Worm (Caenorhabditis elegans): ENCODE measurements around the gene spds-1.

Gene spds-1

ce11 chrII:12776379-12776778 is 30.3 kb upstream of the spds-1 start, which contains the start of gene Y46G5A.34:
Gene Y46G5A.34, plus strand, starts transcription at chrII:12776679.
- TF ChIP-seq tra-4 (tag; optimal IDR thresholded peaks at IDR 0.05) (no peak), flt-1 (GFP tag; IDR thresholded peaks at IDR 0.05) (no peak), F13C5.2 (tag; optimal IDR thresholded peaks at IDR 0.05) (no peak), ets-7 (tag; optimal IDR thresholded peaks at IDR 0.05) (no peak), hmg-4 (GFP tag; optimal IDR thresholded peaks at IDR 0.05) (no peak), B0310.2 (tag; optimal IDR thresholded peaks at IDR 0.05) (no peak), pes-1 (GFP tag; IDR thresholded peaks at IDR 0.05) (no peak), tbx-37 (GFP tag; conservative IDR thresholded peaks at IDR 0.05) (no peak), ama-1 (optimal IDR thresholded peaks at IDR 0.05) (no peak), hmbx-1 (tag; optimal IDR thresholded peaks at IDR 0.05) (no peak), sea-1 (GFP tag; conservative IDR thresholded peaks at IDR 0.05) (no peak), ceh-13 (GFP tag; optimal IDR thresholded peaks at IDR 0.05) (no peak), tbx-11 (GFP tag; IDR thresholded peaks at IDR 0.05) (no peak), ceh-36 (tag; optimal IDR thresholded peaks at IDR 0.05) (no peak)

ce11 chrII:12778374-12778773 is 28.3 kb upstream of the spds-1 start:
- 0 out of 2 replicates have a peak, but pooled peaks have one; percentile 13 for TF ChIP-seq sea-1 (GFP tag; conservative IDR thresholded peaks at IDR 0.05)
- TF ChIP-seq flt-1 (GFP tag; IDR thresholded peaks at IDR 0.05) = peak; percentile 36; the same call in 1 of the 2 replicates

- TF ChIP-seq hmg-4 (GFP tag; optimal IDR thresholded peaks at IDR 0.05) = no peak
- TF ChIP-seq ceh-36 (tag; optimal IDR thresholded peaks at IDR 0.05) = no peak
- TF ChIP-seq ets-7 (tag; optimal IDR thresholded peaks at IDR 0.05) = no peak
- no peak for TF ChIP-seq flt-1 (GFP tag; IDR thresholded peaks at IDR 0.05)
- TF ChIP-seq ceh-13 (GFP tag; optimal IDR thresholded peaks at IDR 0.05) = no peak
- TF ChIP-seq ama-1 (optimal IDR thresholded peaks at IDR 0.05) = no peak
- no peak for TF ChIP-seq scrt-1 (GFP tag; IDR thresholded peaks at IDR 0.05)
- TF ChIP-seq tbx-37 (GFP tag; conservative IDR thresholded peaks at IDR 0.05) = no peak
- no peak for TF ChIP-seq B0310.2 (tag; optimal IDR thresholded peaks at IDR 0.05)
- TF ChIP-seq aly-1 (tag; optimal IDR thresholded peaks at IDR 0.05) = no peak
- TF ChIP-seq F13C5.2 (tag; optimal IDR thresholded peaks at IDR 0.05) = no peak
- TF ChIP-seq sea-1 (GFP tag; conservative IDR thresholded peaks at IDR 0.05) = no peak
- no peak for TF ChIP-seq hnd-1 (tag; optimal IDR thresholded peaks at IDR 0.05)
Measured at ce11 chrII:12785391-12785790, 21.3 kb upstream of the spds-1 start, which contains the start of gene Y46G5A.15. Gene Y46G5A.15, minus strand, starts transcription at chrII:12785416.

ce11 chrII:12787831-12788248 is 18.9 kb upstream of the spds-1 start, which contains the start of gene alkb-7:
Gene alkb-7, minus strand, starts transcription at chrII:12788153.
- peak; percentile 14 for TF ChIP-seq F13C5.2 (tag; optimal IDR thresholded peaks at IDR 0.05)
- no peak for TF ChIP-seq tbx-37 (GFP tag; conservative IDR thresholded peaks at IDR 0.05)
- TF ChIP-seq hnd-1 (tag; optimal IDR thresholded peaks at IDR 0.05) = no peak
- peak; percentile 22 for TF ChIP-seq tra-4 (tag; optimal IDR thresholded peaks at IDR 0.05)
- TF ChIP-seq hmbx-1 (tag; optimal IDR thresholded peaks at IDR 0.05) = no peak
- TF ChIP-seq flt-1 (GFP tag; IDR thresholded peaks at IDR 0.05) = no peak
- TF ChIP-seq tbx-11 (GFP tag; IDR thresholded peaks at IDR 0.05) = no peak
- no peak for TF ChIP-seq ceh-36 (tag; optimal IDR thresholded peaks at IDR 0.05)
- TF ChIP-seq hmg-4 (GFP tag; optimal IDR thresholded peaks at IDR 0.05) = no peak
- TF ChIP-seq B0310.2 (tag; optimal IDR thresholded peaks at IDR 0.05) = peak; percentile 24
- no peak for TF ChIP-seq sea-1 (GFP tag; conservative IDR thresholded peaks at IDR 0.05)
- peak; percentile 79 for TF ChIP-seq ama-1 (optimal IDR thresholded peaks at IDR 0.05)
- no peak for TF ChIP-seq scrt-1 (GFP tag; IDR thresholded peaks at IDR 0.05)
- no peak for TF ChIP-seq ets-7 (tag; optimal IDR thresholded peaks at IDR 0.05)
- TF ChIP-seq aly-1 (tag; optimal IDR thresholded peaks at IDR 0.05) = no peak
- TF ChIP-seq ceh-13 (GFP tag; optimal IDR thresholded peaks at IDR 0.05) = no peak
- TF ChIP-seq pes-1 (GFP tag; IDR thresholded peaks at IDR 0.05) = 0 out of 2 replicates have a peak, but pooled peaks have one; percentile 20

ce11 chrII:12789497-12789896 is 17.2 kb upstream of the spds-1 start:
- TF ChIP-seq aly-1 (tag; optimal IDR thresholded peaks at IDR 0.05) (peak; percentile 49), scrt-1 (GFP tag; IDR thresholded peaks at IDR 0.05) (no peak), hmg-4 (GFP tag; optimal IDR thresholded peaks at IDR 0.05) (no peak), ceh-36 (tag; optimal IDR thresholded peaks at IDR 0.05) (no peak), pes-1 (GFP tag; IDR thresholded peaks at IDR 0.05) (no peak), hmbx-1 (tag; optimal IDR thresholded peaks at IDR 0.05) (no peak), tbx-11 (GFP tag; IDR thresholded peaks at IDR 0.05) (no peak)

- TF ChIP-seq ama-1 (optimal IDR thresholded peaks at IDR 0.05) (no peak), sea-1 (GFP tag; conservative IDR thresholded peaks at IDR 0.05) (no peak)
Measured at ce11 chrII:12790392-12790791, 16.3 kb upstream of the spds-1 start.

- no peak for TF ChIP-seq ama-1 (optimal IDR thresholded peaks at IDR 0.05)
- TF ChIP-seq tra-4 (tag; optimal IDR thresholded peaks at IDR 0.05) = no peak
- no peak for TF ChIP-seq sea-1 (GFP tag; conservative IDR thresholded peaks at IDR 0.05)
- no peak for TF ChIP-seq ceh-36 (tag; optimal IDR thresholded peaks at IDR 0.05)
- no peak for TF ChIP-seq scrt-1 (GFP tag; IDR thresholded peaks at IDR 0.05)
- TF ChIP-seq tbx-11 (GFP tag; IDR thresholded peaks at IDR 0.05) = no peak
- TF ChIP-seq hnd-1 (tag; optimal IDR thresholded peaks at IDR 0.05) = no peak
- TF ChIP-seq ets-7 (tag; optimal IDR thresholded peaks at IDR 0.05) = no peak
- TF ChIP-seq F13C5.2 (tag; optimal IDR thresholded peaks at IDR 0.05) = no peak
- TF ChIP-seq hmbx-1 (tag; optimal IDR thresholded peaks at IDR 0.05) = no peak
- no peak for TF ChIP-seq ceh-13 (GFP tag; optimal IDR thresholded peaks at IDR 0.05)
- TF ChIP-seq tbx-37 (GFP tag; conservative IDR thresholded peaks at IDR 0.05) = no peak
- no peak for TF ChIP-seq hmg-4 (GFP tag; optimal IDR thresholded peaks at IDR 0.05)
Measured at ce11 chrII:12795188-12795587, 11.5 kb upstream of the spds-1 start.

- no peak for TF ChIP-seq aly-1 (tag; optimal IDR thresholded peaks at IDR 0.05)
- TF ChIP-seq tra-4 (tag; optimal IDR thresholded peaks at IDR 0.05) = no peak
- TF ChIP-seq tbx-11 (GFP tag; IDR thresholded peaks at IDR 0.05) = no peak
- TF ChIP-seq tbx-37 (GFP tag; conservative IDR thresholded peaks at IDR 0.05) = no peak
Measured at ce11 chrII:12796040-12796502, 10.6 kb upstream of the spds-1 start, which contains the start of gene cpt-1. Gene cpt-1, minus strand, starts transcription at chrII:12796452.
